Worm (Caenorhabditis elegans) whole organism, L1 larva: ENCODE data around the gene srw-66.

ENCODE experiments used
- lin-15B ChIP-seq: fragments of 150-350 bp; sonication (generic microtip); optimal IDR thresholded peaks from 3 replicates; lab custom pipeline; 2014; ENCODE audit warnings: missing biosample characterization, missing genetic modification characterization
- lin-35 ChIP-seq, 2 experiments: fragments of 150-350 bp; optimal IDR thresholded peaks; 2 replicates each; lab custom pipeline; 2014; ENCODE audit warnings: missing biosample characterization in 2 of 2, missing genetic modification characterization in 2 of 2, missing genetic modification reagents in 2 of 2
- lsy-2 ChIP-seq, 2 experiments: fragments of 150-350 bp; optimal IDR thresholded peaks; 2 replicates each; lab custom pipeline; 2014; ENCODE audit warnings: missing biosample characterization in 2 of 2, missing genetic modification characterization in 2 of 2
- mdl-1 ChIP-seq, 2 experiments: fragments of 150-350 bp; optimal IDR thresholded peaks; 2 replicates each; lab custom pipeline; 2014 to 2017; ENCODE audit warnings: missing biosample characterization in 2 of 2, missing genetic modification characterization in 2 of 2, inconsistent platforms in 1 of 2
- nhr-11 ChIP-seq: fragments of 150-350 bp; optimal IDR thresholded peaks from 2 replicates; lab custom pipeline; 2014; ENCODE audit warnings: missing biosample characterization, missing genetic modification characterization
- nhr-77 ChIP-seq: fragments of 150-350 bp; optimal IDR thresholded peaks from 2 replicates; lab custom pipeline; 2014; ENCODE audit warnings: missing biosample characterization, missing genetic modification characterization
- sptf-1 ChIP-seq: fragments of 150-350 bp; optimal IDR thresholded peaks from 2 replicates; lab custom pipeline; 2014; ENCODE audit warnings: missing biosample characterization, missing genetic modification characterization
- sup-37 ChIP-seq: fragments of 200-800 bp; sonication (Bioruptor generic); optimal IDR thresholded peaks from 2 replicates; lab custom pipeline; 2018; ENCODE audit warnings: mild to moderate bottlenecking, missing genetic modification characterization, missing compliant biosample characterization
- swsn-7 ChIP-seq: sonication (generic microtip); optimal IDR thresholded peaks from 2 replicates; lab custom pipeline; 2016; ENCODE audit warnings: missing genetic modification characterization, missing compliant biosample characterization
- tbx-2 ChIP-seq: sonication (generic microtip); optimal IDR thresholded peaks from 2 replicates; lab custom pipeline; 2016; ENCODE audit warnings: missing genetic modification characterization, missing compliant biosample characterization
- ztf-11 ChIP-seq, 2 experiments: sonication (generic microtip); optimal IDR thresholded peaks; 2 replicates each; lab custom pipeline; 2016 to 2017; ENCODE audit warnings: missing genetic modification characterization in 2 of 2, missing biosample characterization in 1 of 2, missing compliant biosample characterization in 1 of 2

DNA sequence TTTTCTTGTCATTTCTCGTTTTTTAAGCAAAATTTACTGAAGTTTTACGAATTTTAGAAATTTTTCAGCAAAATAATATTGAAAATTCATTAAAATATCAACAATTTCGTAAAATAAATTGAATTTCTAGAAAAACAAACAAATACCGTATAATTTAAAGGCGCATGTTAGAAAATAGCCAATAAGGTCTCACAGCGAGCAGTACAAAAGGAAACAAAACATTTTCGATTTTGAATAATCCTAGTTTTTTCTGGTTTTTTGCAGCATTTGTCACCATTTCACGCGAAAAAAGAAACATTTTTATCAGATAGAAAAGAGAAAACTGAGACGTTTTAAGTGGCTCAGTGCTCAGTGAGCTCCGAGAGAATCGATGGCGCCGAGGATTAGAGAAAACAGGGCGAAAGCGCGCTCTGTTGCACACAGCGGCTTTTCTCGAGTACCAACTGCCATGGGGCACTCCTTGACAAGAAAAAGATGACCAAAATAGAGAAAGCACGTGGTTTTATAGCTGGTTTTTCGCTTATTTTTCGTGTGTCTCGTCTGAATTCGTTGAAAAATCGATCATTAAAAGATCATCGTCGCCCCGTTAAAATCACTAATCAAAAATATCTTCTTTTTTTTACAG is 38.3 kb upstream of the srw-66 start, which contains the start of the genes alh-6 and fcho-1:
- TF ChIP-seq ztf-11 (tag; optimal IDR thresholded peaks at IDR 0.05; lab: Kevin White, UChicago) (no peak), lin-35 (GFP tag; optimal IDR thresholded peaks at IDR 0.05; lab: Kevin White, UChicago) (peak; percentile 28 to 46), mdl-1 (tag; optimal IDR thresholded peaks at IDR 0.05; lab: Kevin White, UChicago) (peak in 1 of 2 experiments; percentile 19), nhr-11 (tag; lab: Kevin White, UChicago) (no peak), tbx-2 (no peak), nhr-77 (tag; lab: Kevin White, UChicago) (no peak), sup-37 (no peak), sptf-1 (no peak), lsy-2 (tag; optimal IDR thresholded peaks at IDR 0.05; lab: Kevin White, UChicago) (peak in 1 of 2 experiments; percentile 24), lin-15B (peak; percentile 32), swsn-7 (no peak)
